Fruit fly (Drosophila melanogaster) whole organism, embryonic: Measurements from ENCODE around the gene Orco.
A peak's percentile ranks its signal among the peaks of the same experiment; 100 is the strongest.

Experiments
- Abd-B ChIP-seq: fragments of 200-800 bp; sonication (Bioruptor generic); optimal IDR thresholded peaks from 2 replicates; lab custom pipeline; 2018; ENCODE audit warnings: missing biosample characterization, mild to moderate bottlenecking, missing genetic modification characterization, moderate library complexity
- Aef1 ChIP-seq: fragments of 200-800 bp; sonication (Bioruptor generic); IDR thresholded peaks from 3 replicates; pipeline ENCODE4 v1.3.6; 2022; ENCODE audit warnings: missing biosample characterization, missing genetic modification characterization
- Asciz ChIP-seq: fragments of 200-800 bp; sonication (Bioruptor generic); optimal IDR thresholded peaks from 2 replicates; lab custom pipeline; 2017; ENCODE audit warnings: missing biosample characterization, mild to moderate bottlenecking, missing genetic modification characterization, missing genetic modification reagents
- CG10431 ChIP-seq: fragments of 200-800 bp; sonication (Bioruptor generic); optimal IDR thresholded peaks from 3 replicates; lab custom pipeline; 2018; ENCODE audit warnings: missing biosample characterization, mild to moderate bottlenecking, missing genetic modification characterization
- CG11093 ChIP-seq: fragments of 200-800 bp; sonication (Bioruptor generic); IDR thresholded peaks from 3 replicates; pipeline ENCODE4 v1.3.6; 2022; ENCODE audit warnings: missing biosample characterization, missing genetic modification characterization
- CG12391 ChIP-seq: fragments of 200-800 bp; sonication (Bioruptor generic); optimal IDR thresholded peaks from 3 replicates; lab custom pipeline; 2018; ENCODE audit warnings: missing biosample characterization, mild to moderate bottlenecking, missing genetic modification characterization, moderate library complexity
- CG12769 ChIP-seq: fragments of 200-800 bp; sonication (Bioruptor generic); optimal IDR thresholded peaks from 2 replicates; lab custom pipeline; 2019; ENCODE audit warnings: missing biosample characterization, mild to moderate bottlenecking, missing genetic modification characterization, moderate library complexity
- CG13775 ChIP-seq: fragments of 200-800 bp; sonication (Bioruptor generic); optimal IDR thresholded peaks from 3 replicates; lab custom pipeline; 2017; ENCODE audit warnings: missing biosample characterization, mild to moderate bottlenecking, missing genetic modification characterization
- CG15479 ChIP-seq: fragments of 200-800 bp; sonication (Bioruptor generic); optimal IDR thresholded peaks from 3 replicates; lab custom pipeline; 2019; ENCODE audit warnings: missing biosample characterization, mild to moderate bottlenecking, missing genetic modification characterization, moderate library complexity
- CG1602 ChIP-seq: fragments of 200-800 bp; sonication (Bioruptor generic); optimal IDR thresholded peaks from 3 replicates; lab custom pipeline; 2016; ENCODE audit warnings: missing biosample characterization, missing genetic modification characterization
- CG1603 ChIP-seq: fragments of 200-800 bp; sonication (Bioruptor generic); optimal IDR thresholded peaks from 2 replicates; lab custom pipeline; 2019; ENCODE audit warnings: missing biosample characterization, mild to moderate bottlenecking, missing genetic modification characterization, moderate library complexity
- CG16813 ChIP-seq: fragments of 200-800 bp; sonication (Bioruptor generic); IDR thresholded peaks from 3 replicates; pipeline ENCODE4 v1.3.6; 2022; ENCODE audit warnings: missing biosample characterization, missing genetic modification characterization; ENCODE audit not compliant: partially characterized antibody
- CG18476 ChIP-seq: fragments of 200-800 bp; sonication (Bioruptor generic); optimal IDR thresholded peaks from 2 replicates; lab custom pipeline; 2016; ENCODE audit warnings: missing biosample characterization, mild to moderate bottlenecking, missing genetic modification characterization
- CG4404 ChIP-seq: fragments of 200-800 bp; sonication (Bioruptor generic); IDR thresholded peaks from 2 replicates; pipeline ENCODE4 v1.3.6; 2022; ENCODE audit warnings: missing biosample characterization, missing genetic modification characterization
- CG4617 ChIP-seq: fragments of 200-800 bp; sonication (Bioruptor generic); optimal IDR thresholded peaks from 3 replicates; lab custom pipeline; 2016; ENCODE audit warnings: missing biosample characterization, missing genetic modification characterization, borderline replicate concordance
- CG6791 ChIP-seq: fragments of 200-800 bp; sonication (Bioruptor generic); IDR thresholded peaks from 3 replicates; pipeline ENCODE4 v1.3.6; 2022; ENCODE audit warnings: missing biosample characterization, missing genetic modification characterization; ENCODE audit not compliant: partially characterized antibody
- CG6813 ChIP-seq: fragments of 200-800 bp; sonication (Bioruptor generic); optimal IDR thresholded peaks from 2 replicates; lab custom pipeline; 2017; ENCODE audit warnings: missing biosample characterization, missing genetic modification characterization, mild to moderate bottlenecking, moderate library complexity, missing genetic modification reagents
- CG7987 ChIP-seq: fragments of 200-800 bp; sonication (Bioruptor generic); optimal IDR thresholded peaks from 2 replicates; lab custom pipeline; 2018; ENCODE audit warnings: missing biosample characterization, mild to moderate bottlenecking, missing genetic modification characterization, moderate library complexity
- CG9876 ChIP-seq: fragments of 200-800 bp; sonication (Bioruptor generic); optimal IDR thresholded peaks from 2 replicates; lab custom pipeline; 2016; ENCODE audit warnings: missing biosample characterization, missing genetic modification characterization
- CG9932 ChIP-seq: fragments of 200-800 bp; sonication (Bioruptor generic); IDR thresholded peaks from 2 replicates; pipeline ENCODE4 v1.3.6; 2022; ENCODE audit warnings: missing biosample characterization, missing genetic modification characterization
- CHES-1-like ChIP-seq: fragments of 200-800 bp; sonication (Bioruptor generic); optimal IDR thresholded peaks from 2 replicates; lab custom pipeline; 2016; ENCODE audit warnings: missing biosample characterization, missing genetic modification characterization
- Drgx ChIP-seq: fragments of 200-800 bp; sonication (Bioruptor generic); IDR thresholded peaks from 2 replicates; pipeline ENCODE4 v1.3.6; 2022; ENCODE audit warnings: missing biosample characterization, missing genetic modification characterization
- HLH54F ChIP-seq: fragments of 200-800 bp; sonication (Bioruptor generic); optimal IDR thresholded peaks from 3 replicates; lab custom pipeline; 2016; ENCODE audit warnings: missing biosample characterization, missing genetic modification characterization
- Trl ChIP-seq, 3 experiments: fragments of >200 bp in 2 of 3; fragments of 200-800 bp in 1 of 3; sonication (Bioruptor generic) in 1 of 3; optimal IDR thresholded peaks; 2 replicates in 1 of 3; 3 replicates in 2 of 3; lab custom pipeline; 2016 to 2017; ENCODE audit warnings: missing biosample characterization in 1 of 3, missing genetic modification characterization in 1 of 3
- ac ChIP-seq: fragments of 200-800 bp; sonication (Bioruptor generic); optimal IDR thresholded peaks from 3 replicates; lab custom pipeline; 2017; ENCODE audit warnings: missing biosample characterization, mild to moderate bottlenecking, missing genetic modification characterization
- az2 ChIP-seq: fragments of 200-800 bp; sonication (Bioruptor generic); optimal IDR thresholded peaks from 3 replicates; lab custom pipeline; 2016; ENCODE audit warnings: missing biosample characterization, missing genetic modification characterization
- bab2 ChIP-seq: fragments of 200-800 bp; sonication (Bioruptor generic); optimal IDR thresholded peaks from 2 replicates; lab custom pipeline; 2016; ENCODE audit warnings: missing biosample characterization, missing genetic modification characterization
- bbx ChIP-seq: fragments of 200-800 bp; sonication (Bioruptor generic); IDR thresholded peaks from 2 replicates; pipeline ENCODE4 v1.3.6; 2022; ENCODE audit warnings: missing biosample characterization, missing genetic modification characterization; ENCODE audit not compliant: partially characterized antibody
- bigmax ChIP-seq: fragments of 200-800 bp; sonication (Bioruptor generic); optimal IDR thresholded peaks from 2 replicates; lab custom pipeline; 2018; ENCODE audit warnings: missing biosample characterization, mild to moderate bottlenecking, missing genetic modification characterization
- bsh ChIP-seq, 2 experiments: fragments of 200-800 bp; sonication (Bioruptor generic); optimal IDR thresholded peaks; 2 replicates each; lab custom pipeline; 2017 to 2018; ENCODE audit warnings: mild to moderate bottlenecking in 2 of 2, missing biosample characterization in 2 of 2, missing genetic modification characterization in 2 of 2, moderate library complexity in 1 of 2
- cad ChIP-seq: fragments of >200 bp; optimal IDR thresholded peaks from 2 replicates; lab custom pipeline; 2017; ENCODE audit warnings: missing biosample characterization, missing genetic modification characterization
- cas ChIP-seq: fragments of 200-800 bp; sonication (Bioruptor generic); IDR thresholded peaks from 2 replicates; pipeline ENCODE4 v1.3.6; 2022; ENCODE audit warnings: missing biosample characterization, missing genetic modification characterization
- caup ChIP-seq: fragments of 200-800 bp; sonication (Bioruptor generic); optimal IDR thresholded peaks from 3 replicates; lab custom pipeline; 2017; ENCODE audit warnings: missing biosample characterization, mild to moderate bottlenecking, missing genetic modification characterization, moderate library complexity; ENCODE audit not compliant: severe bottlenecking
- chm ChIP-seq: fragments of 200-800 bp; sonication (Bioruptor generic); IDR thresholded peaks from 2 replicates; pipeline ENCODE4 v1.3.6; 2022; ENCODE audit warnings: missing biosample characterization, missing genetic modification characterization
- dati ChIP-seq: fragments of 200-800 bp; sonication (Bioruptor generic); IDR thresholded peaks from 2 replicates; pipeline ENCODE4 v1.3.6; 2022; ENCODE audit warnings: missing biosample characterization, missing genetic modification characterization
- dm ChIP-seq: fragments of 200-800 bp; sonication (Bioruptor generic); optimal IDR thresholded peaks from 3 replicates; lab custom pipeline; 2016; ENCODE audit warnings: missing biosample characterization, missing genetic modification characterization
- dysf ChIP-seq: fragments of 200-800 bp; sonication (Bioruptor generic); IDR thresholded peaks from 3 replicates; pipeline ENCODE4 v1.3.6; 2022; ENCODE audit warnings: missing biosample characterization, missing genetic modification characterization
- en ChIP-seq: fragments of 200-800 bp; sonication (Bioruptor generic); optimal IDR thresholded peaks from 2 replicates; lab custom pipeline; 2016; ENCODE audit warnings: missing biosample characterization, missing genetic modification characterization
- ewg ChIP-seq: fragments of 200-800 bp; sonication (Bioruptor generic); optimal IDR thresholded peaks from 3 replicates; lab custom pipeline; 2017; ENCODE audit warnings: mild to moderate bottlenecking, missing biosample characterization, missing genetic modification reagents, missing genetic modification characterization
- fd3F ChIP-seq: fragments of 200-800 bp; sonication (Bioruptor generic); optimal IDR thresholded peaks from 2 replicates; lab custom pipeline; 2018; ENCODE audit warnings: missing biosample characterization, mild to moderate bottlenecking, missing genetic modification characterization, moderate library complexity
- gem ChIP-seq: fragments of 200-800 bp; sonication (Bioruptor generic); optimal IDR thresholded peaks from 2 replicates; lab custom pipeline; 2019; ENCODE audit warnings: missing biosample characterization, mild to moderate bottlenecking, missing genetic modification characterization, moderate library complexity
- hkb ChIP-seq, 2 experiments: fragments of 200-800 bp in 1 of 2; fragments of >200 bp in 1 of 2; sonication (Bioruptor generic) in 1 of 2; IDR thresholded peaks in 1 of 2; optimal IDR thresholded peaks in 1 of 2; 2 replicates each; pipeline versions ENCODE4 v1.3.6 to Lab custom; 2017 to 2022; ENCODE audit warnings: missing biosample characterization in 1 of 2, missing genetic modification characterization in 1 of 2
- kay ChIP-seq: fragments of 200-800 bp; sonication (Bioruptor generic); optimal IDR thresholded peaks from 2 replicates; lab custom pipeline; 2016; ENCODE audit warnings: missing biosample characterization, missing genetic modification characterization
- mld ChIP-seq: fragments of 200-800 bp; sonication (Bioruptor generic); IDR thresholded peaks from 3 replicates; pipeline ENCODE4 v1.3.6; 2022; ENCODE audit warnings: missing biosample characterization, missing genetic modification characterization; ENCODE audit not compliant: partially characterized antibody
- pum ChIP-seq: fragments of 200-800 bp; sonication (Bioruptor generic); optimal IDR thresholded peaks from 2 replicates; lab custom pipeline; 2016; ENCODE audit warnings: missing biosample characterization, missing genetic modification characterization
- slp2 ChIP-seq: fragments of 200-800 bp; sonication (Bioruptor generic); optimal IDR thresholded peaks from 2 replicates; lab custom pipeline; 2016; ENCODE audit warnings: missing biosample characterization, missing genetic modification characterization
- ssp ChIP-seq: fragments of 200-800 bp; sonication (Bioruptor generic); IDR thresholded peaks from 2 replicates; pipeline ENCODE4 v1.3.6; 2022; ENCODE audit warnings: missing biosample characterization, missing genetic modification characterization
- yki ChIP-seq: fragments of >200 bp; optimal IDR thresholded peaks from 3 replicates; lab custom pipeline; 2018

The Orco gene

dm6 chr3R:5361681-5362319, 50.4 kb downstream of the Orco start (continued):
- TF ChIP-seq ssp (GFP tag; lab: Robert Waterston, UW) (peak; percentile 65), caup (GFP tag; lab: Kevin White, UChicago) (peak; percentile 79), ac (GFP tag; lab: Kevin White, UChicago) (no peak), bab2 (peak; percentile 80), CG4404 (peak; percentile 64), fd3F (GFP tag; lab: Kevin White, UChicago) (peak; percentile 71), en (GFP tag; lab: Kevin White, UChicago) (peak; percentile 54), HLH54F (peak; percentile 82), dm (GFP tag; lab: Kevin White, UChicago) (peak; percentile 48), CG13775 (GFP tag; lab: Kevin White, UChicago) (peak; percentile 63), hkb (optimal IDR thresholded peaks at IDR 0.05; lab: Kevin White, UChicago) (no peak), hkb (GFP tag; IDR thresholded peaks at IDR 0.05; lab: Robert Waterston, UW) (peak; percentile 90), CG9932 (GFP tag; lab: Robert Waterston, UW) (peak; percentile 93), CG12769 (peak; percentile 88), CG18476 (GFP tag; lab: Kevin White, UChicago) (peak; percentile 66), yki (lab: Kevin White, UChicago) (no peak), pum (peak; percentile 76), cas (peak; percentile 65), kay (GFP tag; lab: Kevin White, UChicago) (peak; percentile 85), Abd-B (GFP tag; lab: Kevin White, UChicago) (peak; percentile 68), Drgx (GFP tag; lab: Robert Waterston, UW) (peak; percentile 94), dysf (peak; percentile 91), CG9876 (peak; percentile 74), CHES-1-like (GFP tag; lab: Kevin White, UChicago) (peak; percentile 67), CG11093 (GFP tag; lab: Robert Waterston, UW) (peak; percentile 82), Asciz (GFP tag; lab: Kevin White, UChicago) (peak; percentile 70), chm (GFP tag; lab: Robert Waterston, UW) (peak; percentile 88), bigmax (GFP tag; lab: Kevin White, UChicago) (no peak), CG12391 (tag; lab: Kevin White, UChicago) (peak; percentile 82), CG16813 (no peak), gem (tag; lab: Kevin White, UChicago) (peak; percentile 88), Aef1 (GFP tag; lab: Robert Waterston, UW) (peak; percentile 75), CG7987 (GFP tag; lab: Kevin White, UChicago) (peak; percentile 70), CG6813 (GFP tag; lab: Kevin White, UChicago) (peak; percentile 81), dati (GFP tag; lab: Robert Waterston, UW) (peak; percentile 39; the same call in 1 of the 2 replicates), CG4617 (GFP tag; lab: Kevin White, UChicago) (peak; percentile 37), bsh (GFP tag; optimal IDR thresholded peaks at IDR 0.05; lab: Kevin White, UChicago) (peak; percentile 87 to 90), Trl (optimal IDR thresholded peaks at IDR 0.05; lab: Kevin White, UChicago) (no peak), Trl (GFP tag; optimal IDR thresholded peaks at IDR 0.05; lab: Kevin White, UChicago) (peak; percentile 81), az2 (peak; percentile 80), slp2 (GFP tag; lab: Kevin White, UChicago) (peak; percentile 52), CG10431 (GFP tag; lab: Kevin White, UChicago) (no peak), CG6791 (no peak), ewg (peak; percentile 52), CG1602 (peak; percentile 54), CG1603 (tag; lab: Kevin White, UChicago) (peak; percentile 86), CG15479 (no peak), mld (GFP tag; lab: Robert Waterston, UW) (0 out of 3 replicates have a peak, but pooled peaks have one; percentile 20), cad (no peak), bbx (GFP tag; lab: Robert Waterston, UW) (no peak)
